Worm (Caenorhabditis elegans): ENCODE measurements around the gene M117.6.

Gene M117.6

ce11 chrIV:11857159-11857565, 29.2 kb upstream of the M117.6 start (continued):
- TF ChIP-seq F49E8.2 (tag; optimal IDR thresholded peaks at IDR 0.05; ENCODE audit: insufficient read depth), result no peak
- TF ChIP-seq somi-1 (GFP tag; optimal IDR thresholded peaks at IDR 0.05), result peak; percentile 53
- TF ChIP-seq K12H6.12 (tag; optimal IDR thresholded peaks at IDR 0.05), result peak; percentile 86
- no peak for TF ChIP-seq ceh-100 (GFP tag; IDR thresholded peaks at IDR 0.05)
- TF ChIP-seq unc-62 (GFP tag; optimal IDR thresholded peaks at IDR 0.05), result no peak
- no peak for TF ChIP-seq rpc-1 (optimal IDR thresholded peaks at IDR 0.05)
- TF ChIP-seq rpc-1 (tag; optimal IDR thresholded peaks at IDR 0.05), result no peak
- peak; percentile 66 for TF ChIP-seq B0336.3 (GFP tag; IDR thresholded peaks at IDR 0.05)
- no peak for TF ChIP-seq Y67H2A.10 (GFP tag; conservative IDR thresholded peaks at IDR 0.05)
- no peak for TF ChIP-seq cebp-2 (GFP tag; IDR thresholded peaks at IDR 0.05)
- no peak for TF ChIP-seq ceh-91 (GFP tag; IDR thresholded peaks at IDR 0.05)
- TF ChIP-seq F52B5.7 (tag; optimal IDR thresholded peaks at IDR 0.05), result peak; percentile 5
- peak; percentile 88 for TF ChIP-seq attf-5 (GFP tag; optimal IDR thresholded peaks at IDR 0.05)
- TF ChIP-seq ceh-58 (GFP tag; IDR thresholded peaks at IDR 0.05), result no peak
- no peak for TF ChIP-seq hlh-26 (GFP tag; conservative IDR thresholded peaks at IDR 0.05)
- TF ChIP-seq T07F8.4 (tag; optimal IDR thresholded peaks at IDR 0.05), result no peak
- no peak for TF ChIP-seq nfya-2 (GFP tag; IDR thresholded peaks at IDR 0.05)
- no peak for TF ChIP-seq Y53F4B.3 (GFP tag; IDR thresholded peaks at IDR 0.05)
- no peak for TF ChIP-seq F55B11.4 (tag; optimal IDR thresholded peaks at IDR 0.05; ENCODE audit: borderline replicate concordance, insufficient read depth)
- TF ChIP-seq lsy-27 (tag; optimal IDR thresholded peaks at IDR 0.05; ENCODE audit: borderline replicate concordance, insufficient read depth), result no peak
- peak; percentile 23 for TF ChIP-seq madf-10 (tag; optimal IDR thresholded peaks at IDR 0.05)
- peak; percentile 84 for TF ChIP-seq madf-3 (GFP tag; IDR thresholded peaks at IDR 0.05)
- no peak for TF ChIP-seq attf-6 (GFP tag; IDR thresholded peaks at IDR 0.05)
- peak; percentile 51 for TF ChIP-seq lin-40 (tag; optimal IDR thresholded peaks at IDR 0.05)
- peak; percentile 78 for TF ChIP-seq mcd-1 (GFP tag; IDR thresholded peaks at IDR 0.05)
- no peak for TF ChIP-seq ekl-4 (GFP tag; IDR thresholded peaks at IDR 0.05)
- TF ChIP-seq lin-26 (GFP tag; IDR thresholded peaks at IDR 0.05), result no peak
- TF ChIP-seq tbp1 (GFP tag; optimal IDR thresholded peaks at IDR 0.05), result peak; percentile 39
- TF ChIP-seq efl-1 (GFP tag; optimal IDR thresholded peaks at IDR 0.05), result no peak
- peak; percentile 74 for TF ChIP-seq egrh-3 (GFP tag; IDR thresholded peaks at IDR 0.05)
- TF ChIP-seq lsl-1 (GFP tag; optimal IDR thresholded peaks at IDR 0.05), result no peak
- TF ChIP-seq T26A5.8 (tag; optimal IDR thresholded peaks at IDR 0.05), result no peak
- peak; percentile 17 for TF ChIP-seq snpc-3.4 (tag; optimal IDR thresholded peaks at IDR 0.05)
- TF ChIP-seq pbrm-1 (GFP tag; IDR thresholded peaks at IDR 0.05), result 0 out of 2 replicates have a peak, but pooled peaks have one; percentile 5
- no peak for TF ChIP-seq tbx-9 (tag; optimal IDR thresholded peaks at IDR 0.05; ENCODE audit: borderline replicate concordance)
- no peak for TF ChIP-seq ceh-40 (GFP tag; IDR thresholded peaks at IDR 0.05)
- TF ChIP-seq nhr-120 (GFP tag; IDR thresholded peaks at IDR 0.05), result no peak
- TF ChIP-seq nhr-90 (tag; optimal IDR thresholded peaks at IDR 0.05), result no peak
- TF ChIP-seq egl-18 (GFP tag; IDR thresholded peaks at IDR 0.05), result 0 out of 2 replicates have a peak, but pooled peaks have one; percentile 25

ce11 chrIV:11855900-11856660, 28.2 kb upstream of the M117.6 start, which contains the start of gene ech-2:
ech-2 (minus strand) TSS chrIV:11856351.
- TF ChIP-seq atf-7 (tag; optimal IDR thresholded peaks at IDR 0.05), result no peak
- TF ChIP-seq attf-3 (GFP tag; conservative IDR thresholded peaks at IDR 0.05), result no peak
- peak; percentile 66 for TF ChIP-seq efl-1 (GFP tag; optimal IDR thresholded peaks at IDR 0.05)
- no peak for TF ChIP-seq K11D2.4 (GFP tag; IDR thresholded peaks at IDR 0.05)
- TF ChIP-seq pha-4 (tag; optimal IDR thresholded peaks at IDR 0.05), result no peak
- no peak for TF ChIP-seq dox-1 (GFP tag; IDR thresholded peaks at IDR 0.05)
- TF ChIP-seq rec-8 (tag; optimal IDR thresholded peaks at IDR 0.05), result no peak
- TF ChIP-seq ztf-3 (GFP tag; optimal IDR thresholded peaks at IDR 0.05), result no peak
- TF ChIP-seq lin-35 (GFP tag; optimal IDR thresholded peaks at IDR 0.05), result peak in 1 of 3 experiments; percentile 31
- TF ChIP-seq lin-54 (GFP tag; optimal IDR thresholded peaks at IDR 0.05), result peak; percentile 7
- peak; percentile 34 for TF ChIP-seq snpc-4 (GFP tag; optimal IDR thresholded peaks at IDR 0.05)
- TF ChIP-seq snpc-4 (tag; optimal IDR thresholded peaks at IDR 0.05), result peak in 1 of 4 experiments; percentile 68

Measured in whole organism, young adult.